Fruit fly (Drosophila melanogaster): ENCODE measurements around the gene CG12259.

The CG12259 gene

DNA sequence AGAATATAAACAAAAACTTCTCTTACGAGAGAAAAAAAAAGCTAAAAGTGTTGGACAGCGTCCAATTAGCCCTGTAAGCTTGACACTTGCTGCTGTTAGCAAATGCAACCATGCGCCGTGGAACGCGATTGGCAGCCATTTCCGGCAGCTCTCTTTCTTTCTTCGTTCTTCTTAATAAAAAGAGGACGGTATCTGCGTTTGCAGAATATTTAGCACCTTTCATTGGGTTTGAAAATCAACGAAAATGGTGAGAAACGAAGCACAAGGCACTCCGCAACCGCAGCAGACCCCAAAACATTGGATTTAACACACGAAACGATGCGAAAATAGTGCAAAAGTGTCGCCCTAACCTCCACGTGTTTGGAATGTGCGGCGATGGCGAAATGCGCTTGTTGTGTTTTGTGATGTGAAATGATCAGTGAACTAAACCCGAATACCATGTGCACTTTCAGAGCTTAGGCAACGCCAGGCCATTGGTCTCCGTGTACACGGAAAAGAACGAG is 1.8 kb upstream of the CG12259 start, which contains the start of gene RpL4 (continued):
- TF ChIP-seq CG10959 (GFP tag; IDR thresholded peaks at IDR 0.05) (no peak; the same call in 1 of the 2 replicates), al (GFP tag; IDR thresholded peaks at IDR 0.05) (peak; percentile 61), Hey (tag; optimal IDR thresholded peaks at IDR 0.05) (peak; percentile 83), Doc2 (GFP tag; IDR thresholded peaks at IDR 0.05) (no peak), Dbx (GFP tag; IDR thresholded peaks at IDR 0.05) (peak; percentile 80), Deaf1 (tag; optimal IDR thresholded peaks at IDR 0.05) (peak; percentile 17), CG16815 (GFP tag; optimal IDR thresholded peaks at IDR 0.05) (peak; percentile 58), CG9727 (GFP tag; optimal IDR thresholded peaks at IDR 0.05) (peak; percentile 93), CG14965 (GFP tag; optimal IDR thresholded peaks at IDR 0.05; ENCODE audit: borderline replicate concordance) (no peak), crol (GFP tag; IDR thresholded peaks at IDR 0.05) (peak; percentile 38; the same call in 1 of the 2 replicates), unc-4 (GFP tag; IDR thresholded peaks at IDR 0.05; ENCODE audit: partially characterized antibody) (no peak), CG4360 (GFP tag; IDR thresholded peaks at IDR 0.05) (no peak; the same call in 1 of the 2 replicates), zen (tag; optimal IDR thresholded peaks at IDR 0.05) (peak; percentile 45), ci (GFP tag; IDR thresholded peaks at IDR 0.05) (peak; percentile 97), CG30431 (GFP tag; optimal IDR thresholded peaks at IDR 0.05) (peak; percentile 76), knrl (GFP tag; IDR thresholded peaks at IDR 0.05; ENCODE audit: partially characterized antibody) (no peak), pum (GFP tag; optimal IDR thresholded peaks at IDR 0.05) (peak; percentile 51), sna (GFP tag; IDR thresholded peaks at IDR 0.05; ENCODE audit: partially characterized antibody) (no peak), CG13424 (tag; optimal IDR thresholded peaks at IDR 0.05) (peak; percentile 60), ken (GFP tag; IDR thresholded peaks at IDR 0.05) (peak; percentile 83), cwo (GFP tag; optimal IDR thresholded peaks at IDR 0.05) (peak; percentile 44), sim (GFP tag; IDR thresholded peaks at IDR 0.05) (peak; percentile 67; the same call in 1 of the 2 replicates), CG4730 (GFP tag; IDR thresholded peaks at IDR 0.05) (peak; percentile 57; the same call in 1 of the 2 replicates), CG7786 (GFP tag; optimal IDR thresholded peaks at IDR 0.05) (peak; percentile 56), C15 (GFP tag; IDR thresholded peaks at IDR 0.05) (peak; percentile 72; the same call in 1 of the 3 replicates), Dll (GFP tag; IDR thresholded peaks at IDR 0.05; ENCODE audit: partially characterized antibody) (no peak), ac (GFP tag; optimal IDR thresholded peaks at IDR 0.05) (peak; percentile 84), Fer1 (GFP tag; optimal IDR thresholded peaks at IDR 0.05) (peak; percentile 84), CG9932 (GFP tag; IDR thresholded peaks at IDR 0.05) (peak; percentile 65), CG6689 (GFP tag; IDR thresholded peaks at IDR 0.05) (peak; percentile 52), CG6175 (GFP tag; IDR thresholded peaks at IDR 0.05) (peak; percentile 71), CG8944 (GFP tag; optimal IDR thresholded peaks at IDR 0.05) (peak; percentile 44), Ada2b (GFP tag; IDR thresholded peaks at IDR 0.05) (peak; percentile 56; the same call in 1 of the 2 replicates), maf-S (GFP tag; optimal IDR thresholded peaks at IDR 0.05) (peak; percentile 56), Side (GFP tag; optimal IDR thresholded peaks at IDR 0.05) (peak; percentile 79), h (optimal IDR thresholded peaks at IDR 0.05) (no peak), CG18599 (GFP tag; optimal IDR thresholded peaks at IDR 0.05) (peak; percentile 81), CG4404 (GFP tag; IDR thresholded peaks at IDR 0.05) (0 out of 2 replicates have a peak, but pooled peaks have one; percentile 27), CG18764 (GFP tag; optimal IDR thresholded peaks at IDR 0.05) (peak; percentile 66), CG18476 (GFP tag; optimal IDR thresholded peaks at IDR 0.05) (no peak), lab (GFP tag; optimal IDR thresholded peaks at IDR 0.05) (peak; percentile 93), run (tag; optimal IDR thresholded peaks at IDR 0.05) (peak; percentile 33), H15 (GFP tag; IDR thresholded peaks at IDR 0.05) (peak; percentile 74; the same call in 2 of the 3 replicates), CG3726 (GFP tag; IDR thresholded peaks at IDR 0.05) (peak; percentile 52), CG6791 (GFP tag; IDR thresholded peaks at IDR 0.05; ENCODE audit: partially characterized antibody) (no peak), Mrtf (GFP tag; IDR thresholded peaks at IDR 0.05) (peak; percentile 50; the same call in 1 of the 3 replicates), Sry-β (GFP tag; optimal IDR thresholded peaks at IDR 0.05) (peak; percentile 88), pnt (GFP tag; optimal IDR thresholded peaks at IDR 0.05) (peak; percentile 24), CG32532 (GFP tag; IDR thresholded peaks at IDR 0.05) (peak; percentile 89), CG30403 (GFP tag; optimal IDR thresholded peaks at IDR 0.05) (peak; percentile 60), trh (GFP tag; optimal IDR thresholded peaks at IDR 0.05) (peak; percentile 84)

All from whole organism, embryonic.